Worm (Caenorhabditis elegans) whole organism, L2 larva: ENCODE results near the gene C07A9.5.

Source experiments
- C34F6.9 ChIP-seq: fragments of 150-350 bp; optimal IDR thresholded peaks from 2 replicates; lab custom pipeline; 2014; ENCODE audit warnings: missing biosample characterization, missing genetic modification characterization
- F13H6.1 ChIP-seq: sonication (generic microtip); optimal IDR thresholded peaks from 2 replicates; lab custom pipeline; 2016; ENCODE audit warnings: missing genetic modification characterization, missing compliant biosample characterization
- R02D3.7 ChIP-seq: fragments of 150-350 bp; optimal IDR thresholded peaks from 2 replicates; lab custom pipeline; 2014; ENCODE audit warnings: missing biosample characterization, missing genetic modification characterization
- Y55F3AM.14 ChIP-seq: fragments of 200-800 bp; sonication (Bioruptor generic); optimal IDR thresholded peaks from 2 replicates; lab custom pipeline; 2018; ENCODE audit warnings: mild to moderate bottlenecking, missing genetic modification characterization, missing compliant biosample characterization
- ZK546.5 ChIP-seq: sonication (generic microtip); optimal IDR thresholded peaks from 2 replicates; lab custom pipeline; 2017; ENCODE audit warnings: missing biosample characterization, missing genetic modification characterization
- alr-1 ChIP-seq: fragments of 150-350 bp; optimal IDR thresholded peaks from 2 replicates; lab custom pipeline; 2014; ENCODE audit warnings: missing biosample characterization, missing genetic modification characterization
- aly-2 ChIP-seq: fragments of 150-350 bp; optimal IDR thresholded peaks from 2 replicates; lab custom pipeline; 2014; ENCODE audit warnings: missing biosample characterization, missing genetic modification characterization
- ama-1 ChIP-seq: fragments of 150-350 bp; optimal IDR thresholded peaks from 2 replicates; lab custom pipeline; 2018; ENCODE audit warnings: inconsistent platforms
- blmp-1 ChIP-seq: sonication (generic microtip); optimal IDR thresholded peaks from 2 replicates; lab custom pipeline; 2017; ENCODE audit warnings: missing genetic modification characterization, mild to moderate bottlenecking, missing compliant biosample characterization, antibody characterized with exemption, moderate library complexity; ENCODE audit not compliant: insufficient read depth
- ceh-16 ChIP-seq: fragments of 150-350 bp; optimal IDR thresholded peaks from 2 replicates; lab custom pipeline; 2014; ENCODE audit warnings: missing biosample characterization, missing genetic modification characterization
- crh-2 ChIP-seq: sonication (generic microtip); optimal IDR thresholded peaks from 2 replicates; lab custom pipeline; 2017; ENCODE audit warnings: missing biosample characterization, missing genetic modification characterization
- dmd-4 ChIP-seq: sonication (generic microtip); optimal IDR thresholded peaks from 2 replicates; lab custom pipeline; 2017; ENCODE audit warnings: missing biosample characterization, missing genetic modification characterization
- egl-27 ChIP-seq: sonication (generic microtip); optimal IDR thresholded peaks from 3 replicates; lab custom pipeline; 2017; ENCODE audit warnings: missing biosample characterization, missing genetic modification reagents, missing genetic modification characterization
- elt-3 ChIP-seq: sonication (generic microtip); optimal IDR thresholded peaks from 2 replicates; lab custom pipeline; 2017; ENCODE audit warnings: missing biosample characterization, missing genetic modification characterization
- lin-11 ChIP-seq: fragments of 150-350 bp; sonication (generic microtip); optimal IDR thresholded peaks from 2 replicates; lab custom pipeline; 2014; ENCODE audit warnings: missing biosample characterization, missing genetic modification characterization, inconsistent platforms, mixed read lengths
- lin-39 ChIP-seq: fragments of 150-350 bp; optimal IDR thresholded peaks from 2 replicates; lab custom pipeline; 2014; ENCODE audit warnings: missing biosample characterization, missing genetic modification reagents, missing genetic modification characterization
- lsy-2 ChIP-seq, 2 experiments: fragments of 150-350 bp in 1 of 2; sonication (generic microtip) in 1 of 2; optimal IDR thresholded peaks; 2 replicates each; lab custom pipeline; 2014 to 2017; ENCODE audit warnings: missing biosample characterization in 2 of 2, missing genetic modification characterization in 2 of 2
- mab-5 ChIP-seq: fragments of 150-350 bp; optimal IDR thresholded peaks from 2 replicates; lab custom pipeline; 2014; ENCODE audit warnings: missing biosample characterization, missing genetic modification characterization
- mbf-1 ChIP-seq: sonication (generic microtip); optimal IDR thresholded peaks from 2 replicates; lab custom pipeline; 2017; ENCODE audit warnings: missing biosample characterization, missing genetic modification characterization
- mdl-1 ChIP-seq, 2 experiments: fragments of 150-350 bp in 1 of 2; sonication (generic microtip) in 1 of 2; optimal IDR thresholded peaks; 2 replicates each; lab custom pipeline; 2017; ENCODE audit warnings: missing biosample characterization in 2 of 2, missing genetic modification characterization in 2 of 2
- nhr-10 ChIP-seq: sonication (generic microtip); optimal IDR thresholded peaks from 2 replicates; lab custom pipeline; 2017; ENCODE audit warnings: missing biosample characterization, missing genetic modification characterization
- nhr-11 ChIP-seq: fragments of 150-350 bp; optimal IDR thresholded peaks from 2 replicates; lab custom pipeline; 2014; ENCODE audit warnings: missing biosample characterization, missing genetic modification characterization
- nhr-12 ChIP-seq: fragments of 150-350 bp; optimal IDR thresholded peaks from 2 replicates; lab custom pipeline; 2014; ENCODE audit warnings: missing biosample characterization, missing genetic modification characterization
- nhr-129 ChIP-seq: fragments of 150-350 bp; optimal IDR thresholded peaks from 2 replicates; lab custom pipeline; 2014; ENCODE audit warnings: missing biosample characterization, missing genetic modification characterization
- nhr-23 ChIP-seq: fragments of 150-350 bp; optimal IDR thresholded peaks from 2 replicates; lab custom pipeline; 2014; ENCODE audit warnings: missing biosample characterization, missing genetic modification reagents, missing genetic modification characterization
- nhr-237 ChIP-seq: fragments of 150-350 bp; optimal IDR thresholded peaks from 2 replicates; lab custom pipeline; 2014; ENCODE audit warnings: missing biosample characterization, missing genetic modification characterization
- nhr-25 ChIP-seq: fragments of 150-350 bp; sonication (generic microtip); optimal IDR thresholded peaks from 3 replicates; lab custom pipeline; 2014; ENCODE audit warnings: missing biosample characterization, missing genetic modification characterization
- nhr-6 ChIP-seq: fragments of 150-350 bp; optimal IDR thresholded peaks from 2 replicates; lab custom pipeline; 2014; ENCODE audit warnings: missing biosample characterization, missing genetic modification characterization
- peb-1 ChIP-seq: fragments of 150-350 bp; optimal IDR thresholded peaks from 2 replicates; lab custom pipeline; 2014; ENCODE audit warnings: missing biosample characterization, missing genetic modification characterization
- sem-4 ChIP-seq: fragments of 150-350 bp; optimal IDR thresholded peaks from 2 replicates; lab custom pipeline; 2014; ENCODE audit warnings: missing biosample characterization, missing genetic modification reagents, missing genetic modification characterization
- sma-3 ChIP-seq: sonication (generic microtip); optimal IDR thresholded peaks from 2 replicates; lab custom pipeline; 2016; ENCODE audit warnings: missing genetic modification reagents, missing genetic modification characterization, missing compliant biosample characterization
- sma-9 ChIP-seq, 2 experiments: fragments of 150-350 bp in 1 of 2; sonication (generic microtip) in 1 of 2; optimal IDR thresholded peaks; 2 replicates each; lab custom pipeline; 2014 to 2016; ENCODE audit warnings: missing genetic modification characterization in 2 of 2, mild to moderate bottlenecking in 1 of 2, missing biosample characterization in 1 of 2, missing compliant biosample characterization in 1 of 2, missing genetic modification reagents in 1 of 2, moderate library complexity in 1 of 2
- snpc-4 ChIP-seq: fragments of 150-350 bp; optimal IDR thresholded peaks from 2 replicates; lab custom pipeline; 2014; ENCODE audit warnings: missing biosample characterization, missing genetic modification characterization
- zag-1 ChIP-seq: fragments of 150-350 bp; optimal IDR thresholded peaks from 2 replicates; lab custom pipeline; 2014; ENCODE audit warnings: missing biosample characterization, missing genetic modification characterization
- ztf-11 ChIP-seq: sonication (generic microtip); optimal IDR thresholded peaks from 2 replicates; lab custom pipeline; 2017; ENCODE audit warnings: missing biosample characterization, missing genetic modification characterization

C07A9.5 gene

DNA sequence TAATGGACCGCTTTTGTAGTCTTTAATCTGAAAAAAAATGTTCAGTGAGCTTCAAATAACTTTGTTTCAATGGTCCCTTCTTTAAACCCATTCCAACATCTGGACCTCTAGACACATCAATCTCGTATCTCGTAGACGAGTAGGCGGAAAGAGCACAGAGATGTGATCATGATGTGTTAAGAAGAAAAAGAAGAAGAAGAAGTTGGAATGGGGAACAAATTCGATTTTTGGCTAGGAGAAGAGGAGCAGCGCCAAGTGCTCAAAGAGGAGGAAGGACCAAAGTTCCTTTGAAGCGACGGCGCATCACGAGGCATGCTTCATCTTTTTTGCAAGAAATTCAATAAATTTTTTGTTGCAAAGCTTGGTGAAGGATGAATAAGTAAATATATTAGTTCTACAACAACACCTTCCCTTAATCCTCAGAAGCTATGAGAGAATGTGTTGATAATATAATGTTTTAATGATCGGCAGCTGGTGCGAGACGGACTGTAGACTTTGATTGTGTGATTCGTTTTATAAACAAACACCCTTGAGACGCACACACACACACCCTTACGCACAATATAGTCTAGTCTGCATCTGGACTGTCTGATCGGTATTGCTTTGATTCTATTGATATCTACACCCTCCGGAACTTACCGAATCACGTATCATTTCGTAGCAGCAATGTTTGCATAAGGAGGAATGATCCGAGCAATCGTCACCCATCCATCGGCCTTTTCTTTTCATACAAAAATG, 18.0 kb downstream of the C07A9.5 start:
- no peak for TF ChIP-seq alr-1 (tag; lab: Kevin White, UChicago)
- TF ChIP-seq lin-39 (tag; lab: Kevin White, UChicago): no peak
- no peak for TF ChIP-seq ceh-16
- no peak for TF ChIP-seq mbf-1 (tag; lab: Kevin White, UChicago)
- no peak for TF ChIP-seq nhr-12
- TF ChIP-seq zag-1 (tag; lab: Kevin White, UChicago): peak; percentile 26
- TF ChIP-seq F13H6.1 (tag; lab: Kevin White, UChicago): peak; percentile 55
- TF ChIP-seq ama-1: no peak
- TF ChIP-seq ZK546.5 (tag; lab: Kevin White, UChicago): no peak
- TF ChIP-seq nhr-237 (tag; lab: Kevin White, UChicago): no peak
- no peak for TF ChIP-seq nhr-11
- TF ChIP-seq egl-27 (tag; lab: Kevin White, UChicago): peak; percentile 1
- no peak for TF ChIP-seq nhr-23 (tag; lab: Kevin White, UChicago)
- TF ChIP-seq blmp-1 (tag; lab: Kevin White, UChicago): no peak
- TF ChIP-seq peb-1 (tag; lab: Kevin White, UChicago): no peak
- peak in 1 of 2 experiments; percentile 40 for TF ChIP-seq lsy-2 (tag; optimal IDR thresholded peaks at IDR 0.05; lab: Kevin White, UChicago)
- TF ChIP-seq sma-3 (GFP tag; lab: Kevin White, UChicago): no peak
- TF ChIP-seq C34F6.9 (tag; lab: Kevin White, UChicago): peak; percentile 4
- no peak for TF ChIP-seq nhr-10 (tag; lab: Kevin White, UChicago)
- no peak for TF ChIP-seq snpc-4 (tag; lab: Kevin White, UChicago)
- TF ChIP-seq mdl-1 (tag; optimal IDR thresholded peaks at IDR 0.05; lab: Kevin White, UChicago): no peak
- no peak for TF ChIP-seq nhr-25 (tag; lab: Kevin White, UChicago)
- TF ChIP-seq sem-4 (tag; lab: Kevin White, UChicago): peak; percentile 71
- no peak for TF ChIP-seq ztf-11 (tag; lab: Kevin White, UChicago)
- TF ChIP-seq sma-9 (GFP tag; optimal IDR thresholded peaks at IDR 0.05; lab: Kevin White, UChicago): peak; percentile 80
- TF ChIP-seq sma-9 (tag; optimal IDR thresholded peaks at IDR 0.05; lab: Kevin White, UChicago): no peak
- TF ChIP-seq dmd-4 (tag; lab: Kevin White, UChicago): no peak
- no peak for TF ChIP-seq R02D3.7
- TF ChIP-seq aly-2 (tag; lab: Kevin White, UChicago): no peak
- no peak for TF ChIP-seq elt-3
- TF ChIP-seq lin-11: no peak
- TF ChIP-seq mab-5 (tag; lab: Kevin White, UChicago): no peak
- no peak for TF ChIP-seq nhr-6 (tag; lab: Kevin White, UChicago)
- TF ChIP-seq, all 48 proteins: peak for 7

- no peak for TF ChIP-seq R02D3.7
- TF ChIP-seq egl-27 (tag; lab: Kevin White, UChicago): no peak
- TF ChIP-seq nhr-6 (tag; lab: Kevin White, UChicago): no peak
These were observed 18.7 kb downstream of the C07A9.5 start for ce11 chrIII:9663943-9664342.

- TF ChIP-seq lsy-2 (tag; optimal IDR thresholded peaks at IDR 0.05; lab: Kevin White, UChicago) (peak in 1 of 2 experiments; percentile 47), ceh-16 (no peak), nhr-129 (tag; lab: Kevin White, UChicago) (peak; percentile 35), F13H6.1 (tag; lab: Kevin White, UChicago) (peak; percentile 74), sma-9 (GFP tag; optimal IDR thresholded peaks at IDR 0.05; lab: Kevin White, UChicago) (peak; percentile 65), sma-9 (tag; optimal IDR thresholded peaks at IDR 0.05; lab: Kevin White, UChicago) (no peak), Y55F3AM.14 (GFP tag; lab: Kevin White, UChicago) (no peak), C34F6.9 (tag; lab: Kevin White, UChicago) (peak; percentile 32), sem-4 (tag; lab: Kevin White, UChicago) (peak; percentile 21), mab-5 (tag; lab: Kevin White, UChicago) (peak; percentile 10)
- TF ChIP-seq, all 48 proteins: peak for 7
These were observed 20.2 kb downstream of the C07A9.5 start for ce11 chrIII:9662266-9662959.

ce11 chrIII:9661119-9661518, 21.5 kb downstream of the C07A9.5 start:
- no peak for TF ChIP-seq alr-1 (tag; lab: Kevin White, UChicago)
- no peak for TF ChIP-seq mbf-1 (tag; lab: Kevin White, UChicago)
- no peak for TF ChIP-seq snpc-4 (tag; lab: Kevin White, UChicago)
- peak; percentile 63 for TF ChIP-seq sem-4 (tag; lab: Kevin White, UChicago)
- TF ChIP-seq F13H6.1 (tag; lab: Kevin White, UChicago): no peak
- no peak for TF ChIP-seq nhr-12
- TF ChIP-seq lsy-2 (tag; optimal IDR thresholded peaks at IDR 0.05; lab: Kevin White, UChicago): no peak
- TF ChIP-seq sma-9 (GFP tag; optimal IDR thresholded peaks at IDR 0.05; lab: Kevin White, UChicago): peak; percentile 71
- TF ChIP-seq sma-9 (tag; optimal IDR thresholded peaks at IDR 0.05; lab: Kevin White, UChicago): no peak
- no peak for TF ChIP-seq elt-3
- TF ChIP-seq crh-2 (tag; lab: Kevin White, UChicago): no peak
- TF ChIP-seq mdl-1 (tag; optimal IDR thresholded peaks at IDR 0.05; lab: Kevin White, UChicago): no peak
